Worm (Caenorhabditis elegans) whole organism, mixed stage, embryonic: ENCODE data around the gene haf-3.

ENCODE experiments used
- blmp-1 ChIP-seq: fragments of 150-350 bp; optimal IDR thresholded peaks from 2 replicates; lab custom pipeline; 2014; ENCODE audit warnings: missing biosample characterization, missing genetic modification characterization
- elt-3 ChIP-seq: fragments of 150-350 bp; optimal IDR thresholded peaks from 2 replicates; lab custom pipeline; 2014; ENCODE audit warnings: missing biosample characterization, missing genetic modification characterization
- lin-13 ChIP-seq: fragments of 150-350 bp; optimal IDR thresholded peaks from 2 replicates; lab custom pipeline; 2014; ENCODE audit warnings: missing biosample characterization, missing genetic modification characterization
- nhr-237 ChIP-seq: fragments of 150-350 bp; optimal IDR thresholded peaks from 2 replicates; lab custom pipeline; 2014; ENCODE audit warnings: missing biosample characterization, missing genetic modification characterization
- pha-4 ChIP-seq: fragments of 150-350 bp; optimal IDR thresholded peaks from 2 replicates; lab custom pipeline; 2018; ENCODE audit warnings: missing biosample characterization, missing genetic modification reagents, missing genetic modification characterization
- snpc-4 ChIP-seq: fragments of 150-350 bp; optimal IDR thresholded peaks from 2 replicates; lab custom pipeline; 2014; ENCODE audit warnings: missing biosample characterization, missing genetic modification characterization
- unc-39 ChIP-seq: fragments of 150-350 bp; optimal IDR thresholded peaks from 2 replicates; lab custom pipeline; 2014; ENCODE audit warnings: missing biosample characterization, missing genetic modification characterization
- unc-62 ChIP-seq: fragments of 150-350 bp; optimal IDR thresholded peaks from 2 replicates; lab custom pipeline; 2014; ENCODE audit warnings: missing biosample characterization, missing genetic modification reagents, missing genetic modification characterization
- ztf-11 ChIP-seq: fragments of 150-350 bp; optimal IDR thresholded peaks from 2 replicates; lab custom pipeline; 2014; ENCODE audit warnings: missing biosample characterization, missing genetic modification characterization

DNA sequence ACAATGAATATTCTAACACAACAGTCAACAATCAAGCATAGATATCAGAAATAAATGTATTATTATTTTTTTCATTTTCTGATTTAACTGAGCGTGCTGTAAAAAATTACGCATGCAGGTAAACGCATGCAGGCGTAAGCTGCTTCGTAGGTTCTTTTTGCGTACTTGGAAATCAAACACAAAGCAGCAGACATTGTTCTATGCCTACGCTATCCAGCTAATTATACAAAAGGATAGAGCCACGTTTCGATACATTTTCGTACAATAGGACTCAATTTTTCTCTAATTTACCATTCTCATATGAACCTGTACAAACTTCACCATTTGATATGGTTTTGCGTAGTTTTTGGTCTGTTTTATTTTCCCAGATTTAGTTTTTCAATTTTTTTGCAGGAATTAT lies 16.5 kb upstream of the haf-3 start, which contains the start of gene T26E4.3:
- no peak for TF ChIP-seq ztf-11
- TF ChIP-seq lin-13 (tag; lab: Kevin White, UChicago): no peak
- no peak for TF ChIP-seq unc-62 (GFP tag; lab: Kevin White, UChicago)
- no peak for TF ChIP-seq nhr-237 (tag; lab: Kevin White, UChicago)
- TF ChIP-seq snpc-4 (tag; lab: Kevin White, UChicago): no peak
- TF ChIP-seq pha-4 (tag; lab: Kevin White, UChicago): no peak
- TF ChIP-seq unc-39 (tag; lab: Kevin White, UChicago): no peak
- TF ChIP-seq elt-3 (tag; lab: Kevin White, UChicago): no peak
- TF ChIP-seq blmp-1 (tag; lab: Kevin White, UChicago): no peak
